Worm (Caenorhabditis elegans) whole organism, young adult: ENCODE results near the gene F55G1.7.

Experiments
- cebp-2 ChIP-seq: fragments of 200-800 bp; sonication (Bioruptor generic); IDR thresholded peaks from 2 replicates; pipeline ENCODE4 v1.3.6; 2022; ENCODE audit warnings: missing genetic modification characterization, missing compliant biosample characterization
- madf-10 ChIP-seq: sonication (generic microtip); optimal IDR thresholded peaks from 2 replicates; lab custom pipeline; 2016; ENCODE audit warnings: mild to moderate bottlenecking, missing genetic modification characterization, missing compliant biosample characterization
- tbp1 ChIP-seq: fragments of 200-800 bp; sonication (Bioruptor generic); optimal IDR thresholded peaks from 2 replicates; lab custom pipeline; 2018; ENCODE audit warnings: mild to moderate bottlenecking, missing genetic modification characterization, missing compliant biosample characterization

- no peak for TF ChIP-seq tbp1 (GFP tag; lab: Kevin White, UChicago)
- no peak for TF ChIP-seq cebp-2
- TF ChIP-seq madf-10 (tag; lab: Kevin White, UChicago), result no peak
Observed at ce11 chrIV:7507305-7507704, 37.7 kb upstream of the F55G1.7 start.
